Worm (Caenorhabditis elegans) whole organism, L3 larva: Measurements from ENCODE around the gene Y62H9A.9.

Source experiments
- ZK546.5 ChIP-seq: sonication (generic microtip); optimal IDR thresholded peaks from 2 replicates; lab custom pipeline; 2017; ENCODE audit warnings: missing biosample characterization, missing genetic modification characterization
- ama-1 ChIP-seq: fragments of 150-350 bp; optimal IDR thresholded peaks from 2 replicates; lab custom pipeline; 2018
- daf-12 ChIP-seq: fragments of 150-350 bp; optimal IDR thresholded peaks from 2 replicates; lab custom pipeline; 2014; ENCODE audit warnings: missing biosample characterization, missing genetic modification reagents, missing genetic modification characterization
- hmg-11 ChIP-seq: sonication (generic microtip); optimal IDR thresholded peaks from 2 replicates; lab custom pipeline; 2016; ENCODE audit warnings: missing genetic modification characterization, missing compliant biosample characterization
- nhr-237 ChIP-seq: fragments of 150-350 bp; optimal IDR thresholded peaks from 2 replicates; lab custom pipeline; 2014; ENCODE audit warnings: missing biosample characterization, missing genetic modification characterization
- pha-4 ChIP-seq: fragments of 150-350 bp; optimal IDR thresholded peaks from 2 replicates; lab custom pipeline; 2014; ENCODE audit warnings: missing biosample characterization, missing genetic modification reagents, missing genetic modification characterization
- pqm-1 ChIP-seq: fragments of 150-350 bp; optimal IDR thresholded peaks from 2 replicates; lab custom pipeline; 2017; ENCODE audit warnings: missing biosample characterization, missing genetic modification characterization, inconsistent platforms

DNA sequence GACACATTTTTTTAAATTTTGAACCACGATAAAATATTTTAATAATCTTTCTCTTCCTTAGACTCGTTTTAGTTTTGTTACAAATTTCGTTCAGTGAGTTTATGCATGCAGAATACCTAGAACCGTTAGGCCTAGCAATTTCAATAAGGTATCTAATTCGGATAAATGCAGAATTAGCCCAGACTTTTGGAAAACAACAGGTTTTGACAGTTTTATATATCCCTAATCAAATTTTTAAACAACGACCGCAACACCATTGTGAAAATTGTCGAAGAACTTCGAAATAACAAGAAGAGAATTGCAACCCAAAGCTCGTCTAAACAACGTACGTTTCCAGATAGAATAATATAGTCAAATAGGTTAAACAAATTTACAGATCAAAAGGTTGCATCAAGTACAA, 20.1 kb upstream of the Y62H9A.9 start, which contains the start of gene Y62H9A.16:
- TF ChIP-seq pha-4 (tag; lab: Kevin White, UChicago) (no peak), ama-1 (lab: Kevin White, UChicago) (no peak), nhr-237 (no peak), daf-12 (tag; lab: Kevin White, UChicago) (no peak), hmg-11 (no peak), ZK546.5 (tag; lab: Kevin White, UChicago) (no peak), pqm-1 (tag; lab: Kevin White, UChicago) (no peak)
